Fruit fly (Drosophila melanogaster): ENCODE measurements around the gene CG9776.

Gene CG9776

DNA sequence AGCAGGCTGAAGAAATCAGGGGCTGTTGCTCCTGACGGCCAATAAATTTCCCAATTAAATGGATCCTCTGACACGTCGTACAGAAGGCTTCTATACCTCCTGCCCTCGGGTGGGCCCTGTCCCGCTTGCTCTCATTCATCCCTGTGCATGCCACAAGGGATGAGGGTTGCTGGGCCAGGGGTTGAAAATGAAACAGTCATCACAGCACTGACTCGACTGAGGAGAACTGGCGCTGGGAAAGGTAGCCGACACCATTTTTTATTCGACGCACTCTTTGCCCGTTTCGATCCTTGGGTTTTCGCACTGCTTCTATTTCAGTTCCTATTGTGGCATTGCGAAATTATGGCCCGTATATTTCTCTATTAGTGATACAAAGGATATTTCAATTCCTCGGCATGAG is 7.3 kb upstream of the CG9776 start:
- TF ChIP-seq insv (optimal IDR thresholded peaks at IDR 0.05) (no peak), Myc (optimal IDR thresholded peaks at IDR 0.05) (no peak), psq (optimal IDR thresholded peaks at IDR 0.05) (no peak), Sin3A (optimal IDR thresholded peaks at IDR 0.05) (no peak), h (optimal IDR thresholded peaks at IDR 0.05) (no peak), ttk (optimal IDR thresholded peaks at IDR 0.05) (no peak)

DNA sequence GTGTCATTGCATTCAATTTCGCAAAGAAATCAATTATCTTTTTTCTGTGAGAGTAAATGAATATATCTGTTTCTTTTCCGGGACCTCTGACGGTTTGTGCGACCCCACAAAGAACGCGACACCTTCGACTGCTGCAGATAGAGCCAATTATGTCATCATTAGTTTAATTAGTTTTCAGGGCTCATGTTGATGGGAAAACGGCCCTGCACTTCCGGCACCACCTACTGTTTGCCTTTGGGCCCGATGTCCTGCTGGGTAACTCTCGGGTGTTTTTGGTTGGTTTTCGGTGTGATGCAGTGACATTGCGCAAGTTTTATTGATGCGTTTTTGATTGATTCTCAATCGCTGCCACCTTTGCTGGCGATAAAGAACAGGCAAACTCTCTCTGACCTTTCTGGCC is 6.3 kb upstream of the CG9776 start:
- no peak for TF ChIP-seq insv (optimal IDR thresholded peaks at IDR 0.05)
- no peak for TF ChIP-seq psq (optimal IDR thresholded peaks at IDR 0.05)
- TF ChIP-seq h (optimal IDR thresholded peaks at IDR 0.05), result no peak
- TF ChIP-seq Myc (optimal IDR thresholded peaks at IDR 0.05), result no peak
- no peak for TF ChIP-seq ttk (optimal IDR thresholded peaks at IDR 0.05)
- TF ChIP-seq Sin3A (optimal IDR thresholded peaks at IDR 0.05), result no peak

DNA sequence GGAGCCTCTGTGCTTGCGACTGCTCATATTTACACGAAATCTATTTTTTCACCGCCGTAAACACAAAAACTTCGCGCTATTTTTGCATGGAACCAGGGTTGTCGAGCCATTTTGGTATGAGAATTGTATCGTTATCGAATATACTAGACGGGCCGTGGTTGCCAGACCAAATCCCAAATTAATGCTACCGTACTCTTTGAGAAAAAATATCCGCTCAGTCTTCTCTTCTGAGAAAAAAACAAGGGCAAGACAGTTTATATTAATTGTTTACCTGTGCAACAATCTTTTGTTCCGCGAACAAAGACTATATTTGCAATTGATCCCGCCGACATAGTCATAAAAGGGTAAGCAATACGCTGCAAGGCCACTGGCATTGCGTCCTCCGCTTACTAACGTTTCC is 3.7 kb upstream of the CG9776 start, which contains the start of the genes Skp2 and CG1103:
Skp2 (minus strand) TSS at position 95 of the 400 bp plus-strand sequence.
CG1103 (plus strand) TSS at position 176 of the 400 bp plus-strand sequence.
- TF ChIP-seq Myc (optimal IDR thresholded peaks at IDR 0.05) (no peak), insv (optimal IDR thresholded peaks at IDR 0.05) (no peak), psq (optimal IDR thresholded peaks at IDR 0.05) (no peak)

- TF ChIP-seq Myc (optimal IDR thresholded peaks at IDR 0.05) (no peak), ttk (optimal IDR thresholded peaks at IDR 0.05) (no peak), psq (optimal IDR thresholded peaks at IDR 0.05) (no peak), Sin3A (optimal IDR thresholded peaks at IDR 0.05) (no peak), insv (optimal IDR thresholded peaks at IDR 0.05) (no peak), h (optimal IDR thresholded peaks at IDR 0.05) (no peak)
Observed at dm6 chr3R:4334798-4335197, 927 bp upstream of the CG9776 start, which contains the start of gene CG14645. TSS of gene CG14645 (plus strand) at chr3R:4335098.

DNA sequence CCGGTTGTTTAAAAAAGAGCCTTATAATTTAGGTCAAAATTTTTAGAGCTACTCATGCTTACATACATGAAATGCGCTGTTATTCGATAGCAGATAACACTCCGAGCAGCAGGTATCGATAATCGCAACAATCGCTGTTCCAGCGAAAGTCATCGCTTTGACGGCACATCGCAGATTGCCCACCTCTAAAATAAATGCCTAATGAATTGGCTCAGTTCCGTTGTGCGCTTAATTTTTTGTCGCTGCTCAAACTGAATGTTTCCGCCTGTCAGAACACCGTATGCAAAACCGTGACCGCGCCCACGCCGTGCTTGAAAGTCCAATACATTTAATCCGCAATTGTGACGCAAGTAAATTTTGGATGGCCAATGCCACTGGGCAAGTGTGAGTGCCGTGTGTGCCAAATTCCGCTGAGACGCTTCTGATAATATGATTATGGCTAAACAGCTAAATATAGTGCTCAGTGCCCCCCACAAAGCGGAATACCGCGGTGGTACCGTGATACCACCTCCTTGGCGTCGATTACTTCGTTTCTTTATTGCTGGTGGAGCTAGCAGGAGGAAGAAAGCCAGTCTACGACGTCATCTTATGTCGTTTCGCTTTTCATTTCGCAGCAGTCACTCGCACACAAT is 14.2 kb downstream of the CG9776 start, which contains the start of gene CG9795:
CG9795 (plus strand) TSS at position 177 of the 632 bp plus-strand sequence.
- TF ChIP-seq h (optimal IDR thresholded peaks at IDR 0.05) (no peak), Sin3A (optimal IDR thresholded peaks at IDR 0.05) (no peak), ttk (optimal IDR thresholded peaks at IDR 0.05) (no peak), insv (optimal IDR thresholded peaks at IDR 0.05) (no peak), psq (optimal IDR thresholded peaks at IDR 0.05) (no peak), Myc (optimal IDR thresholded peaks at IDR 0.05) (no peak)

DNA sequence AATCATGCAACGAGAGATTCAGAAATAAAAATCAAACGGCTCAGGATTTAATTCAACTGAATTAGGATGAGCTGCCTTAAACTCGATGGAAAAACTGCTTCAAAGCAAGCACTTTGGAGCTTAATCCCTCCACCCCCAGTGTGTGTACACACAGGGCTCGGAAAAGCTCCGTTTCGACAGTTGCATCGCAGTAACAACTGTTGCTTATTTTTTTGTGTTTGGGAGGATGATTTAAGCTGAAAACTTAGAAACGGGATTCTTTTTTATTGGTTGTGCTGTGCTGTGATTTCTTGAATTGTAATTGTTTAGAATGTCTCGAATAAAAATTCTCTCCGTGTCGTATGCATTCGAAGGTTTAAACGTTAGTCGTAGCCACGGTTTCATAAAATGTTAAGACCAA is 14.9 kb downstream of the CG9776 start, which contains the start of gene Syt14:
Syt14 (minus strand) TSS at position 71 of the 400 bp plus-strand sequence.
- TF ChIP-seq ttk (optimal IDR thresholded peaks at IDR 0.05), result no peak
- TF ChIP-seq Sin3A (optimal IDR thresholded peaks at IDR 0.05), result no peak

DNA sequence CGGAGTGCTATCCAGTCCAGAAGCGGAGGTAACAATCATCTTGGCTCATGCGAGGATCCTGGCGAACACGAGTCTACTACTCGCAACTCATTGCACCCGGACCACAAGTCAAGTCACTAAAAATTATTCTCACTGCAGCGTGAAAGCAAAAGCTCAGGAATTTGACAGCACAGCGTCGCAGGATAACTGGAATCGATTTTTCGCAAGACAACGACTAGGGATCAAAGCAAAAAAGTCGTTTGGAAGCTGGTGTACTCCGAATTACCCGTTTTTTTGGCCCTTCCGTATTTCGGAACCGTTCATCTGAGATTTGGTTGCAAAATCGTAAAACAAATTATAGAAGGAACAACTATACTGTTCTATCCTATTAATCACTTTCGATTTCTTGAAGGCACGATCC is 15.3 kb downstream of the CG9776 start:
- TF ChIP-seq ttk (optimal IDR thresholded peaks at IDR 0.05), result no peak
- TF ChIP-seq psq (optimal IDR thresholded peaks at IDR 0.05), result no peak
- TF ChIP-seq h (optimal IDR thresholded peaks at IDR 0.05), result no peak
- no peak for TF ChIP-seq Myc (optimal IDR thresholded peaks at IDR 0.05)
- no peak for TF ChIP-seq insv (optimal IDR thresholded peaks at IDR 0.05)
- no peak for TF ChIP-seq Sin3A (optimal IDR thresholded peaks at IDR 0.05)

- TF ChIP-seq Myc (optimal IDR thresholded peaks at IDR 0.05) (no peak), ttk (optimal IDR thresholded peaks at IDR 0.05) (no peak), Sin3A (optimal IDR thresholded peaks at IDR 0.05) (no peak), psq (optimal IDR thresholded peaks at IDR 0.05) (no peak), insv (optimal IDR thresholded peaks at IDR 0.05) (no peak), h (optimal IDR thresholded peaks at IDR 0.05) (no peak)
Observed at dm6 chr3R:4311067-4311723, 22.7 kb downstream of the CG9776 start, which contains the start of gene Suv3. TSS of gene Suv3 (plus strand) at chr3R:4311555.

DNA sequence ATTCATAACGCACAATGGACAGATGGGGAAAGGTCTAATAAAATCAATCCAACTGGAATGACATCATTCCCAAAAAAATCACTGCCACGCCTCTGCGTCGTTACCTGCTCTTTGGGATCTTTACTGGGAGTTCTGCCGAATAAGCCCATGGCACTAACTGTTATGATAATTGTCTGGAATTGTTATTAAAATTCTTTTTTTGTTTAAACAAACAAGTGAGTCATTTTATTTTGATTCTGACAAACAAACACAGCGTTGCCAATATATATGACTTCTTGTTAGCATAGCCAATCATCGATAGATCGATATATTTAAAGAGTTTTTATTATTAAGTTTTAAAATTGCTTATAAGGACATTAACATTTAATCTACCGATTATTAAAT is 23.2 kb downstream of the CG9776 start, which contains the start of gene Vps24:
Vps24 (minus strand) TSS at position 265 of the 384 bp plus-strand sequence.
- no peak for TF ChIP-seq h (optimal IDR thresholded peaks at IDR 0.05)
- TF ChIP-seq psq (optimal IDR thresholded peaks at IDR 0.05), result no peak
- TF ChIP-seq Sin3A (optimal IDR thresholded peaks at IDR 0.05), result no peak
- no peak for TF ChIP-seq ttk (optimal IDR thresholded peaks at IDR 0.05)
- TF ChIP-seq insv (optimal IDR thresholded peaks at IDR 0.05), result no peak
- TF ChIP-seq Myc (optimal IDR thresholded peaks at IDR 0.05), result no peak

DNA sequence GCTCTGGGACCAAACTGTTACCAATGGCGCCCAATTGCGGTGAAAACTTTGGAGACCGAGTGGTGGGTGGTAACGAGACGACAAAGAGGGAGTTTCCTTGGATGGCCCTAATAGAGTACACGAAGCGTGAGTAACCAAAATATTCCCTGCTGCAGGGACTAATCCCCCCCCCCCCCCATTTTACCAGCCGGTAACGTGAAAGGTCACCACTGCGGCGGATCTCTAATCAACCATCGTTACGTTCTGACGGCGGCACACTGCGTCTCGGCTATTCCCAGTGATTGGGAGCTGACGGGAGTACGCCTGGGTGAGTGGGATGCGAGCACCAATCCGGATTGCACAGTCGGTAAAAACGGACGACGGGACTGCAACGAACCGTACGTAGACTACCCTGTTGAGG is 25.2 kb downstream of the CG9776 start:
- TF ChIP-seq Myc (optimal IDR thresholded peaks at IDR 0.05) (no peak), insv (optimal IDR thresholded peaks at IDR 0.05) (no peak), ttk (optimal IDR thresholded peaks at IDR 0.05) (no peak), psq (optimal IDR thresholded peaks at IDR 0.05) (no peak), h (optimal IDR thresholded peaks at IDR 0.05) (no peak), Sin3A (optimal IDR thresholded peaks at IDR 0.05) (no peak)

- TF ChIP-seq Myc (optimal IDR thresholded peaks at IDR 0.05), result no peak
- no peak for TF ChIP-seq ttk (optimal IDR thresholded peaks at IDR 0.05)
- no peak for TF ChIP-seq insv (optimal IDR thresholded peaks at IDR 0.05)
- no peak for TF ChIP-seq h (optimal IDR thresholded peaks at IDR 0.05)
Observed at dm6 chr3R:4307664-4308416, 26.0 kb downstream of the CG9776 start, which contains the start of gene MP1. TSS of gene MP1 (plus strand) at chr3R:4307908.

DNA sequence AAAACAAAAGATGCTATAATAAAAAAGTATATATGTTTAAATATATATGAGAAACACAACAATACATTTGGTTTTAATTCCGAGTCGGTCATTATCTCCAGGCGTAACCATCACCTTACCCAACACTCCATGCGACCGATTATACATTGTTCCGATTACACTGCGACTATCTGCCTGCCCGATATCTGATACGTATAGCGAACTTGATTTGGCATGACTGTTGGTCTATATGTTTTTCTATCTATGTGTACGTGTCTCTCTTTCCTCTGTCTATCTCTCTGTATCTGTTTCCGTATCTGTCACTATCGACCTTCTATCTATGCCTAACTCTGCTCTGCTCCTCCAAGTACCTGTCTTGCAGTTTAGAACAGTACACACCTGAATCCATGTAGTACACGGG is 32.4 kb downstream of the CG9776 start:
- TF ChIP-seq Myc (optimal IDR thresholded peaks at IDR 0.05) (no peak), Sin3A (optimal IDR thresholded peaks at IDR 0.05) (no peak), insv (optimal IDR thresholded peaks at IDR 0.05) (no peak)
